Worm (Caenorhabditis elegans): ENCODE data around the gene gst-13.

ce11 chrII:9268983-9269382, 37.7 kb downstream of the gst-13 start:
- no peak for TF ChIP-seq flt-1 (GFP tag; IDR thresholded peaks at IDR 0.05)
- TF ChIP-seq ref-1 (GFP tag; conservative IDR thresholded peaks at IDR 0.05) = no peak
- no peak for TF ChIP-seq T22C8.4 (GFP tag; IDR thresholded peaks at IDR 0.05)

All from whole organism, midembryonic.